Worm (Caenorhabditis elegans) whole organism, L4 larva: Measurements from ENCODE around the gene F21G4.5.

Source experiments
- F10B5.3 ChIP-seq: sonication (generic microtip); optimal IDR thresholded peaks from 2 replicates; lab custom pipeline; 2016; ENCODE audit warnings: mild to moderate bottlenecking, missing genetic modification characterization, missing compliant biosample characterization
- F44E2.7 ChIP-seq: fragments of 200-800 bp; sonication (Bioruptor generic); IDR thresholded peaks from 2 replicates; pipeline ENCODE4 v2.1.2; 2022; ENCODE audit warnings: missing genetic modification characterization, missing compliant biosample characterization
- R02D3.7 ChIP-seq: fragments of 150-350 bp; sonication (generic microtip); optimal IDR thresholded peaks from 3 replicates; lab custom pipeline; 2014; ENCODE audit warnings: missing biosample characterization, missing genetic modification characterization
- Y5F2A.4 ChIP-seq: fragments of 200-800 bp; sonication (Bioruptor generic); optimal IDR thresholded peaks from 2 replicates; lab custom pipeline; 2018; ENCODE audit warnings: mild to moderate bottlenecking, missing genetic modification characterization, missing compliant biosample characterization
- aha-1 ChIP-seq: fragments of 150-350 bp; peaks from one replicate; lab custom pipeline; 2014; ENCODE audit warnings: missing biosample characterization, missing genetic modification characterization
- arid-1 ChIP-seq: fragments of 200-800 bp; sonication (Bioruptor generic); conservative IDR thresholded peaks from 2 replicates; pipeline ENCODE4 v1.3.6; 2022; ENCODE audit warnings: missing genetic modification reagents, missing genetic modification characterization, missing compliant biosample characterization
- attf-4 ChIP-seq: sonication (generic microtip); optimal IDR thresholded peaks from 3 replicates; lab custom pipeline; 2017; ENCODE audit warnings: missing biosample characterization, missing genetic modification characterization
- ceh-20 ChIP-seq: fragments of 200-800 bp; sonication (Bioruptor generic); IDR thresholded peaks from 2 replicates; pipeline ENCODE4 v1.3.6; 2022; ENCODE audit warnings: missing genetic modification reagents, missing genetic modification characterization, missing compliant biosample characterization
- ces-1 ChIP-seq: fragments of 150-350 bp; sonication (generic microtip); optimal IDR thresholded peaks from 4 replicates; lab custom pipeline; 2014; ENCODE audit warnings: missing biosample characterization, missing genetic modification reagents, missing genetic modification characterization
- cey-2 ChIP-seq: sonication (generic microtip); optimal IDR thresholded peaks from 3 replicates; lab custom pipeline; 2017; ENCODE audit warnings: missing genetic modification characterization, mild to moderate bottlenecking, missing compliant biosample characterization, antibody characterized with exemption, borderline replicate concordance; ENCODE audit not compliant: insufficient read depth
- daf-16 ChIP-seq, 3 experiments: sonication (generic microtip); optimal IDR thresholded peaks; 2 replicates each; lab custom pipeline; 2016 to 2017; ENCODE audit warnings: missing genetic modification characterization in 3 of 3, missing genetic modification reagents in 3 of 3, mild to moderate bottlenecking in 2 of 3, missing compliant biosample characterization in 2 of 3, missing biosample characterization in 1 of 3, moderate library complexity in 1 of 3
- dve-1 ChIP-seq: sonication (generic microtip); optimal IDR thresholded peaks from 2 replicates; lab custom pipeline; 2017; ENCODE audit warnings: antibody characterized with exemption, mild to moderate bottlenecking, missing genetic modification characterization, missing compliant biosample characterization; ENCODE audit not compliant: insufficient read depth
- egl-43 ChIP-seq: fragments of 200-800 bp; sonication (Bioruptor generic); IDR thresholded peaks from 2 replicates; pipeline ENCODE4 v1.3.6; 2022; ENCODE audit warnings: missing genetic modification reagents, missing genetic modification characterization, missing compliant biosample characterization
- fkh-10 ChIP-seq: fragments of 150-350 bp; optimal IDR thresholded peaks from 2 replicates; lab custom pipeline; 2014; ENCODE audit warnings: missing biosample characterization, missing genetic modification reagents, missing genetic modification characterization
- hlh-11 ChIP-seq: fragments of 200-800 bp; sonication (Bioruptor generic); optimal IDR thresholded peaks from 2 replicates; lab custom pipeline; 2018; ENCODE audit warnings: mild to moderate bottlenecking, missing genetic modification characterization, missing compliant biosample characterization
- hlh-30 ChIP-seq: sonication (generic microtip); optimal IDR thresholded peaks from 2 replicates; lab custom pipeline; 2017; ENCODE audit warnings: antibody characterized with exemption, mild to moderate bottlenecking, missing genetic modification characterization, missing compliant biosample characterization; ENCODE audit not compliant: insufficient read depth
- hmg-1.1 ChIP-seq: fragments of 200-800 bp; sonication (Bioruptor generic); IDR thresholded peaks from 2 replicates; pipeline ENCODE4 v1.3.6; 2022; ENCODE audit warnings: missing genetic modification reagents, missing genetic modification characterization, missing compliant biosample characterization
- jun-1 ChIP-seq: fragments of 150-350 bp; optimal IDR thresholded peaks from 2 replicates; lab custom pipeline; 2014; ENCODE audit warnings: missing biosample characterization, missing genetic modification reagents, missing genetic modification characterization
- lin-1 ChIP-seq: fragments of 200-800 bp; sonication (Bioruptor generic); IDR thresholded peaks from 2 replicates; pipeline ENCODE4 v1.3.6; 2022; ENCODE audit warnings: missing genetic modification reagents, missing genetic modification characterization, missing compliant biosample characterization
- lin-13 ChIP-seq: fragments of 150-350 bp; optimal IDR thresholded peaks from 2 replicates; lab custom pipeline; 2014; ENCODE audit warnings: missing biosample characterization, missing genetic modification reagents, missing genetic modification characterization
- lin-38 ChIP-seq: fragments of 200-800 bp; sonication (Bioruptor generic); IDR thresholded peaks from 2 replicates; pipeline ENCODE4 v1.3.6; 2022; ENCODE audit warnings: missing genetic modification reagents, missing genetic modification characterization, missing compliant biosample characterization
- madf-5 ChIP-seq, 2 experiments: fragments of 200-800 bp; sonication (Bioruptor generic); IDR thresholded peaks; 2 replicates each; pipeline ENCODE4 v1.3.6; 2022; ENCODE audit warnings: missing compliant biosample characterization in 2 of 2, missing genetic modification characterization in 2 of 2
- madf-9 ChIP-seq: fragments of 200-800 bp; sonication (Bioruptor generic); conservative IDR thresholded peaks from 2 replicates; pipeline ENCODE4 v1.3.6; 2022; ENCODE audit warnings: missing genetic modification reagents, missing genetic modification characterization, missing compliant biosample characterization
- mep-1 ChIP-seq: fragments of 150-350 bp; sonication (generic microtip); optimal IDR thresholded peaks from 3 replicates; lab custom pipeline; 2014; ENCODE audit warnings: missing biosample characterization, missing genetic modification characterization
- nhr-28 ChIP-seq: fragments of 150-350 bp; optimal IDR thresholded peaks from 2 replicates; lab custom pipeline; 2014; ENCODE audit warnings: missing biosample characterization, missing genetic modification characterization
- nhr-42 ChIP-seq: fragments of 200-800 bp; sonication (Bioruptor generic); IDR thresholded peaks from 2 replicates; pipeline ENCODE4 v1.3.6; 2022; ENCODE audit warnings: missing genetic modification characterization, missing compliant biosample characterization
- php-3 ChIP-seq: fragments of 200-800 bp; sonication (Bioruptor generic); IDR thresholded peaks from 2 replicates; pipeline ENCODE4 v1.3.6; 2022; ENCODE audit warnings: missing genetic modification reagents, missing genetic modification characterization, missing compliant biosample characterization
- pqm-1 ChIP-seq: sonication (generic microtip); optimal IDR thresholded peaks from 2 replicates; lab custom pipeline; 2017; ENCODE audit warnings: missing biosample characterization, missing genetic modification characterization
- saeg-2 ChIP-seq: fragments of 200-800 bp; sonication (Bioruptor generic); IDR thresholded peaks from 2 replicates; pipeline ENCODE4 v1.3.6; 2022; ENCODE audit warnings: missing genetic modification reagents, missing genetic modification characterization, missing compliant biosample characterization
- sdz-12 ChIP-seq: fragments of 200-800 bp; sonication (Bioruptor generic); optimal IDR thresholded peaks from 2 replicates; lab custom pipeline; 2018; ENCODE audit warnings: mild to moderate bottlenecking, missing genetic modification characterization, missing compliant biosample characterization
- snpc-1.2 ChIP-seq: fragments of 200-800 bp; sonication (Bioruptor generic); IDR thresholded peaks from 2 replicates; pipeline ENCODE4 v1.3.6; 2022; ENCODE audit warnings: missing genetic modification reagents, missing genetic modification characterization, missing compliant biosample characterization
- unc-62 ChIP-seq, 3 experiments: fragments of 150-350 bp in 1 of 3; sonication (generic microtip); optimal IDR thresholded peaks in 2 of 3; peaks in 1 of 3; 1 replicate in 1 of 3; 2 replicates in 2 of 3; lab custom pipeline; 2014 to 2017; ENCODE audit warnings: missing biosample characterization in 3 of 3, missing genetic modification characterization in 3 of 3, missing genetic modification reagents in 3 of 3, missing genotype in 1 of 3
- zip-11 ChIP-seq: fragments of 200-800 bp; sonication (Bioruptor generic); IDR thresholded peaks from 2 replicates; pipeline ENCODE4 v1.3.6; 2022; ENCODE audit warnings: missing genetic modification characterization, missing compliant biosample characterization
- ztf-11 ChIP-seq: fragments of 150-350 bp; optimal IDR thresholded peaks from 2 replicates; lab custom pipeline; 2014; ENCODE audit warnings: missing biosample characterization, missing genetic modification characterization

The F21G4.5 gene

ce11 chrX:9932226-9932773, 26.4 kb downstream of the F21G4.5 start, which contains the start of gene tsp-21 (continued):
- TF ChIP-seq lin-1 (GFP tag; lab: Robert Waterston, UW): 0 out of 2 replicates have a peak, but pooled peaks have one; percentile 32
- TF ChIP-seq php-3 (GFP tag; lab: Robert Waterston, UW): peak; percentile 69
- TF ChIP-seq saeg-2 (GFP tag; lab: Robert Waterston, UW): no peak
- peak; percentile 33 for TF ChIP-seq jun-1 (tag; lab: Kevin White, UChicago)
- peak; percentile 82 for TF ChIP-seq hmg-1.1
- TF ChIP-seq ztf-11 (tag; lab: Kevin White, UChicago): no peak
- peak; percentile 14 for TF ChIP-seq F10B5.3 (tag; lab: Kevin White, UChicago)
- no peak for TF ChIP-seq Y5F2A.4 (GFP tag; lab: Kevin White, UChicago)
- TF ChIP-seq madf-9 (GFP tag; lab: Robert Waterston, UW): peak; percentile 40; the same call in 1 of the 2 replicates
- no peak for TF ChIP-seq cey-2 (tag; lab: Kevin White, UChicago)
- 0 out of 2 replicates have a peak, but pooled peaks have one; percentile 11 for TF ChIP-seq ceh-20 (GFP tag; lab: Robert Waterston, UW)

- TF ChIP-seq Y5F2A.4 (GFP tag; lab: Kevin White, UChicago) (no peak), zip-11 (GFP tag; lab: Robert Waterston, UW) (no peak), F44E2.7 (GFP tag; lab: Robert Waterston, UW) (no peak), R02D3.7 (tag; lab: Kevin White, UChicago) (no peak), fkh-10 (GFP tag; lab: Kevin White, UChicago) (no peak), hlh-30 (tag; lab: Kevin White, UChicago) (peak; percentile 32), unc-62 (GFP tag; optimal IDR thresholded peaks at IDR 0.05 in 1 of 2; lab: Kevin White, UChicago) (peak in 1 of 2 experiments; percentile 65), unc-62 (tag; optimal IDR thresholded peaks at IDR 0.05; lab: Kevin White, UChicago) (no peak), daf-16 (GFP tag; optimal IDR thresholded peaks at IDR 0.05; lab: Kevin White, UChicago) (no peak), daf-16 (tag; optimal IDR thresholded peaks at IDR 0.05; lab: Kevin White, UChicago) (peak; percentile 11)
These were observed 27.5 kb downstream of the F21G4.5 start for ce11 chrX:9933291-9934008.

ce11 chrX:9934009-9934323, 28.0 kb downstream of the F21G4.5 start:
- no peak for TF ChIP-seq snpc-1.2 (GFP tag; lab: Robert Waterston, UW)
- TF ChIP-seq daf-16 (GFP tag; optimal IDR thresholded peaks at IDR 0.05; lab: Kevin White, UChicago): no peak
- TF ChIP-seq daf-16 (tag; optimal IDR thresholded peaks at IDR 0.05; lab: Kevin White, UChicago): peak; percentile 44
- TF ChIP-seq attf-4 (tag; lab: Kevin White, UChicago): no peak
- peak; percentile 4 for TF ChIP-seq mep-1 (tag; lab: Kevin White, UChicago)
- no peak for TF ChIP-seq sdz-12
- no peak for TF ChIP-seq F44E2.7 (GFP tag; lab: Robert Waterston, UW)
- TF ChIP-seq aha-1: no peak
- no peak for TF ChIP-seq hmg-1.1
- peak; percentile 50 for TF ChIP-seq dve-1 (tag; lab: Kevin White, UChicago)
- no peak for TF ChIP-seq ces-1
- peak; percentile 37 for TF ChIP-seq pqm-1 (tag; lab: Kevin White, UChicago)
- no peak for TF ChIP-seq egl-43 (GFP tag; lab: Robert Waterston, UW)
- peak; percentile 37 for TF ChIP-seq nhr-28
- peak; percentile 19 for TF ChIP-seq hlh-11 (tag; lab: Kevin White, UChicago)
- TF ChIP-seq lin-13 (GFP tag; lab: Kevin White, UChicago): no peak
- no peak for TF ChIP-seq nhr-42 (GFP tag; lab: Robert Waterston, UW)
- no peak for TF ChIP-seq lin-38 (GFP tag; lab: Robert Waterston, UW)
- no peak for TF ChIP-seq madf-5 (GFP tag; IDR thresholded peaks at IDR 0.05; lab: Robert Waterston, UW)
- no peak for TF ChIP-seq arid-1 (GFP tag; lab: Robert Waterston, UW)
- TF ChIP-seq fkh-10 (GFP tag; lab: Kevin White, UChicago): no peak
